Fruit fly (Drosophila melanogaster): ENCODE results near the gene Septin2.

Gene Septin2

DNA sequence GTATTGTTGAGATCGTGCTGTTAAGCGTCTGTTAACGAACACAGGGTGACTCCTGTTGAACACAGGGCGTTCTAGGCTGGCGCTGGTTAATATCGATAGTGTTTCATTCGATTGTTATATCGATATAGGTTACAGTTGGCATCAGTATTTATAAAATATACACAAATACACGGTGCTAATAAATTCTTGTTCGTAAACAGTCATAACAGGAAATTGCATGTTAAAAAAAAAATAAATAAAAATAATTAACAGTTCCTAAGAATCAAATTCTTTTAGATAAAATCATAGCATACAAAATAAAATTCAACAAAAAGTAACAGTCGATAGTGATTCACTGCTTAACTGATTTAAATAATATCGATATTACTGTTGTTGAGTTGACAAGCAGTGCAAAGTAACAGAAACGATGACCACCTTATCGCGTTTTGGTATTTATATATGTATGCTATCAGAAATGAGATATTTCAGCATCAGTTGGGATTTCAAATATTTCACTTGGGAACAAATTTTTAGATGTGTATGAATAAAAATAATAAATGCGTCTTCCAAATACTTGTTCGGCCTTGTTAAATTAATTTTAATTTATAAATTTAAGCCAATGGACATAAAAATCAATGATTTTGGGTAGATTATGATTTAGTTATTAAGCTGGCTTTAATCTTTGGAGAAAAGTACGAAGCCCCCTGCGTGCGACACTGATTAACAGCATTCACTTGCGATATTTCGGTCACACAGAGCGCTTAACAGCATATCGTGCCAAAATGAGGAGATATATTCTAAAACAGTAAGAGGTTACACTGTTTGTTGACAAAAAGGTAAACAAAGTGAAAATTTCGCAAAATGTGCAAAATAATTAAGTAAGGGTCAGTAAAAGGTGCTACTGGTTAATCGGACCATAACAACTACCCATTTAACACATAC, 46.8 kb upstream of the Septin2 start, which contains the start of the genes Pi3K92E and Lrrk (continued):
- no peak for TF ChIP-seq CG7368 (GFP tag; optimal IDR thresholded peaks at IDR 0.05)
- no peak for TF ChIP-seq CG8119 (GFP tag; IDR thresholded peaks at IDR 0.05)
- TF ChIP-seq dac (GFP tag; optimal IDR thresholded peaks at IDR 0.05): no peak
- TF ChIP-seq Sox102F (GFP tag; optimal IDR thresholded peaks at IDR 0.05): no peak
- TF ChIP-seq CG3919 (GFP tag; optimal IDR thresholded peaks at IDR 0.05): no peak
- TF ChIP-seq CG6854 (GFP tag; optimal IDR thresholded peaks at IDR 0.05): no peak
- TF ChIP-seq Hr39 (GFP tag; optimal IDR thresholded peaks at IDR 0.05): no peak
- TF ChIP-seq CG31627 (GFP tag; optimal IDR thresholded peaks at IDR 0.05): no peak
- TF ChIP-seq pdm3 (GFP tag; optimal IDR thresholded peaks at IDR 0.05): no peak
- no peak for TF ChIP-seq CG10631 (GFP tag; optimal IDR thresholded peaks at IDR 0.05)
- no peak for TF ChIP-seq acj6 (GFP tag; optimal IDR thresholded peaks at IDR 0.05)

- TF ChIP-seq fkh (GFP tag; optimal IDR thresholded peaks at IDR 0.05) (no peak), CG6808 (GFP tag; optimal IDR thresholded peaks at IDR 0.05) (no peak), spab (GFP tag; optimal IDR thresholded peaks at IDR 0.05) (no peak), dsx (GFP tag; optimal IDR thresholded peaks at IDR 0.05; ENCODE audit: poor library complexity, severe bottlenecking) (no peak), fd85E (GFP tag; optimal IDR thresholded peaks at IDR 0.05) (peak; percentile 37), Sox14 (GFP tag; optimal IDR thresholded peaks at IDR 0.05) (peak; percentile 90), Smox (GFP tag; optimal IDR thresholded peaks at IDR 0.05) (no peak), CG4318 (GFP tag; optimal IDR thresholded peaks at IDR 0.05) (no peak), CG15336 (GFP tag; IDR thresholded peaks at IDR 0.05) (peak; percentile 79; the same call in 1 of the 2 replicates), CG7368 (GFP tag; optimal IDR thresholded peaks at IDR 0.05) (no peak), eg (GFP tag; IDR thresholded peaks at IDR 0.05) (no peak; the same call in 1 of the 3 replicates), CG34406 (GFP tag; optimal IDR thresholded peaks at IDR 0.05) (no peak), CG6163 (GFP tag; IDR thresholded peaks at IDR 0.05) (peak; percentile 74; the same call in 2 of the 3 replicates), Eip78C (GFP tag) (peak; percentile 34), lz (GFP tag; optimal IDR thresholded peaks at IDR 0.05) (peak; percentile 81), Hr4 (GFP tag; optimal IDR thresholded peaks at IDR 0.05) (peak; percentile 80), esn (GFP tag; optimal IDR thresholded peaks at IDR 0.05) (peak; percentile 86), Ets96B (tag; optimal IDR thresholded peaks at IDR 0.05) (no peak), CG3919 (GFP tag; optimal IDR thresholded peaks at IDR 0.05) (no peak), acj6 (GFP tag; optimal IDR thresholded peaks at IDR 0.05) (peak; percentile 78), CG6854 (GFP tag; optimal IDR thresholded peaks at IDR 0.05) (no peak), CG3032 (tag; optimal IDR thresholded peaks at IDR 0.05) (peak; percentile 54), Hr39 (GFP tag; optimal IDR thresholded peaks at IDR 0.05) (peak; percentile 84), Eip93F (GFP tag; optimal IDR thresholded peaks at IDR 0.05) (no peak), Ets21C (GFP tag; optimal IDR thresholded peaks at IDR 0.05) (peak; percentile 68), Gug (GFP tag; IDR thresholded peaks at IDR 0.05) (peak; percentile 49), ss (GFP tag; optimal IDR thresholded peaks at IDR 0.05) (no peak), CG6792 (GFP tag; optimal IDR thresholded peaks at IDR 0.05) (peak; percentile 77), Sox102F (GFP tag; optimal IDR thresholded peaks at IDR 0.05) (no peak), CG8632 (GFP tag; optimal IDR thresholded peaks at IDR 0.05) (no peak), vri (GFP tag; optimal IDR thresholded peaks at IDR 0.05) (no peak), pdm3 (GFP tag; optimal IDR thresholded peaks at IDR 0.05) (no peak), dac (GFP tag; optimal IDR thresholded peaks at IDR 0.05) (no peak), fd59A (GFP tag; optimal IDR thresholded peaks at IDR 0.05) (peak; percentile 39), CG8119 (GFP tag; IDR thresholded peaks at IDR 0.05) (peak; percentile 79), CG8319 (GFP tag; optimal IDR thresholded peaks at IDR 0.05) (no peak), CG31627 (GFP tag; optimal IDR thresholded peaks at IDR 0.05) (peak; percentile 77), salr (GFP tag; optimal IDR thresholded peaks at IDR 0.05) (no peak), Met (GFP tag; optimal IDR thresholded peaks at IDR 0.05) (no peak), Blimp-1 (GFP tag; optimal IDR thresholded peaks at IDR 0.05) (no peak), CG32006 (GFP tag; optimal IDR thresholded peaks at IDR 0.05) (no peak), net (GFP tag; optimal IDR thresholded peaks at IDR 0.05) (no peak), CG11902 (GFP tag; optimal IDR thresholded peaks at IDR 0.05) (peak; percentile 54), Sox15 (GFP tag; optimal IDR thresholded peaks at IDR 0.05) (peak; percentile 53), CG1621 (tag; optimal IDR thresholded peaks at IDR 0.05) (no peak)
These were observed 45.9 kb upstream of the Septin2 start for dm6 chr3R:20633984-20634446.
